Worm (Caenorhabditis elegans) whole organism, L3 larva: Measurements from ENCODE around the gene aqp-11.
A peak's percentile ranks its signal among the peaks of the same experiment; 100 is the strongest.

Experiments
- R02D3.7 ChIP-seq: fragments of 150-350 bp; optimal IDR thresholded peaks from 2 replicates; lab custom pipeline; 2014; ENCODE audit warnings: missing biosample characterization, missing genetic modification characterization
- ZK546.5 ChIP-seq: sonication (generic microtip); optimal IDR thresholded peaks from 2 replicates; lab custom pipeline; 2017; ENCODE audit warnings: missing biosample characterization, missing genetic modification characterization
- aly-2 ChIP-seq: fragments of 150-350 bp; optimal IDR thresholded peaks from 2 replicates; lab custom pipeline; 2014; ENCODE audit warnings: missing biosample characterization, missing genetic modification characterization
- ama-1 ChIP-seq: fragments of 150-350 bp; optimal IDR thresholded peaks from 2 replicates; lab custom pipeline; 2018
- ceh-28 ChIP-seq: fragments of 150-350 bp; optimal IDR thresholded peaks from 2 replicates; lab custom pipeline; 2014; ENCODE audit warnings: missing biosample characterization, missing genetic modification reagents, missing genetic modification characterization
- ceh-82 ChIP-seq: fragments of 150-350 bp; optimal IDR thresholded peaks from 2 replicates; lab custom pipeline; 2014; ENCODE audit warnings: missing biosample characterization, missing genetic modification characterization
- ceh-9 ChIP-seq: sonication (generic microtip); optimal IDR thresholded peaks from 2 replicates; lab custom pipeline; 2018; ENCODE audit warnings: missing biosample characterization, missing genetic modification characterization
- daf-12 ChIP-seq: fragments of 150-350 bp; optimal IDR thresholded peaks from 2 replicates; lab custom pipeline; 2014; ENCODE audit warnings: missing biosample characterization, missing genetic modification reagents, missing genetic modification characterization
- egl-27 ChIP-seq: sonication (generic microtip); optimal IDR thresholded peaks from 4 replicates; lab custom pipeline; 2017; ENCODE audit warnings: missing biosample characterization, missing genetic modification reagents, missing genetic modification characterization
- egl-5 ChIP-seq: fragments of 150-350 bp; optimal IDR thresholded peaks from 2 replicates; lab custom pipeline; 2017; ENCODE audit warnings: missing biosample characterization, missing genetic modification reagents, missing genetic modification characterization, inconsistent platforms
- elt-1 ChIP-seq: fragments of 150-350 bp; optimal IDR thresholded peaks from 2 replicates; lab custom pipeline; 2014; ENCODE audit warnings: missing biosample characterization, missing genetic modification characterization
- elt-3 ChIP-seq, 3 experiments: fragments of 150-350 bp in 1 of 3; sonication (generic microtip) in 2 of 3; optimal IDR thresholded peaks; 2 replicates in 2 of 3; 4 replicates in 1 of 3; lab custom pipeline; 2014 to 2017; ENCODE audit warnings: missing biosample characterization in 3 of 3, missing genetic modification characterization in 3 of 3
- eor-1 ChIP-seq, 2 experiments: fragments of 150-350 bp; optimal IDR thresholded peaks; 2 replicates each; lab custom pipeline; 2014 to 2018; ENCODE audit warnings: missing biosample characterization in 2 of 2, missing genetic modification characterization in 2 of 2
- fkh-10 ChIP-seq: sonication (generic microtip); optimal IDR thresholded peaks from 2 replicates; lab custom pipeline; 2017; ENCODE audit warnings: missing biosample characterization, missing genetic modification reagents, missing genetic modification characterization
- fos-1 ChIP-seq: fragments of 150-350 bp; optimal IDR thresholded peaks from 2 replicates; lab custom pipeline; 2014; ENCODE audit warnings: missing biosample characterization, missing genetic modification characterization
- hmg-11 ChIP-seq: sonication (generic microtip); optimal IDR thresholded peaks from 2 replicates; lab custom pipeline; 2016; ENCODE audit warnings: missing genetic modification characterization, missing compliant biosample characterization
- jun-1 ChIP-seq: fragments of 150-350 bp; optimal IDR thresholded peaks from 2 replicates; lab custom pipeline; 2014; ENCODE audit warnings: missing biosample characterization, missing genetic modification reagents, missing genetic modification characterization
- lin-15B ChIP-seq: fragments of 150-350 bp; optimal IDR thresholded peaks from 2 replicates; lab custom pipeline; 2014; ENCODE audit warnings: missing biosample characterization, missing genetic modification characterization
- lin-39 ChIP-seq: fragments of 150-350 bp; optimal IDR thresholded peaks from 2 replicates; lab custom pipeline; 2018; ENCODE audit warnings: missing biosample characterization, missing genetic modification reagents, missing genetic modification characterization
- lsy-12 ChIP-seq: sonication (generic microtip); optimal IDR thresholded peaks from 2 replicates; lab custom pipeline; 2016; ENCODE audit warnings: mild to moderate bottlenecking, missing genetic modification characterization, missing compliant biosample characterization
- mdl-1 ChIP-seq: fragments of 150-350 bp; optimal IDR thresholded peaks from 2 replicates; lab custom pipeline; 2014; ENCODE audit warnings: missing biosample characterization, missing genetic modification characterization
- mml-1 ChIP-seq: fragments of 150-350 bp; sonication (generic microtip); optimal IDR thresholded peaks from 3 replicates; lab custom pipeline; 2014; ENCODE audit warnings: missing biosample characterization, missing genetic modification characterization
- nfya-1 ChIP-seq: sonication (generic microtip); optimal IDR thresholded peaks from 2 replicates; lab custom pipeline; 2017; ENCODE audit warnings: missing genetic modification characterization, mild to moderate bottlenecking, missing compliant biosample characterization, antibody characterized with exemption, moderate library complexity; ENCODE audit not compliant: insufficient read depth
- nhr-23 ChIP-seq: fragments of 150-350 bp; optimal IDR thresholded peaks from 2 replicates; lab custom pipeline; 2014; ENCODE audit warnings: missing biosample characterization, missing genetic modification reagents, missing genetic modification characterization
- nhr-237 ChIP-seq: fragments of 150-350 bp; optimal IDR thresholded peaks from 2 replicates; lab custom pipeline; 2014; ENCODE audit warnings: missing biosample characterization, missing genetic modification characterization
- nhr-76 ChIP-seq: fragments of 150-350 bp; sonication (generic microtip); optimal IDR thresholded peaks from 5 replicates; lab custom pipeline; 2014; ENCODE audit warnings: missing biosample characterization, missing genetic modification characterization
- nhr-77 ChIP-seq: fragments of 150-350 bp; optimal IDR thresholded peaks from 2 replicates; lab custom pipeline; 2014; ENCODE audit warnings: missing biosample characterization, missing genetic modification characterization
- pha-4 ChIP-seq: fragments of 150-350 bp; optimal IDR thresholded peaks from 2 replicates; lab custom pipeline; 2014; ENCODE audit warnings: missing biosample characterization, missing genetic modification reagents, missing genetic modification characterization
- pqm-1 ChIP-seq: fragments of 150-350 bp; optimal IDR thresholded peaks from 2 replicates; lab custom pipeline; 2017; ENCODE audit warnings: missing biosample characterization, missing genetic modification characterization, inconsistent platforms
- sea-2 ChIP-seq: fragments of 150-350 bp; sonication (generic microtip); optimal IDR thresholded peaks from 4 replicates; lab custom pipeline; 2014; ENCODE audit warnings: missing biosample characterization, missing genetic modification reagents, missing genetic modification characterization
- skn-1 ChIP-seq: fragments of 150-350 bp; optimal IDR thresholded peaks from 2 replicates; lab custom pipeline; 2014; ENCODE audit warnings: missing biosample characterization, missing genetic modification characterization
- snpc-4 ChIP-seq: fragments of 150-350 bp; optimal IDR thresholded peaks from 2 replicates; lab custom pipeline; 2014; ENCODE audit warnings: missing biosample characterization, missing genetic modification characterization
- unc-39 ChIP-seq: sonication (generic microtip); optimal IDR thresholded peaks from 4 replicates; lab custom pipeline; 2017; ENCODE audit warnings: missing biosample characterization, missing genetic modification characterization
- unc-62 ChIP-seq: fragments of 150-350 bp; sonication (generic microtip); optimal IDR thresholded peaks from 4 replicates; lab custom pipeline; 2014; ENCODE audit warnings: missing biosample characterization, missing genetic modification reagents, missing genetic modification characterization
- ztf-11 ChIP-seq: fragments of 150-350 bp; optimal IDR thresholded peaks from 2 replicates; lab custom pipeline; 2014; ENCODE audit warnings: missing biosample characterization, missing genetic modification characterization

aqp-11 gene

DNA sequence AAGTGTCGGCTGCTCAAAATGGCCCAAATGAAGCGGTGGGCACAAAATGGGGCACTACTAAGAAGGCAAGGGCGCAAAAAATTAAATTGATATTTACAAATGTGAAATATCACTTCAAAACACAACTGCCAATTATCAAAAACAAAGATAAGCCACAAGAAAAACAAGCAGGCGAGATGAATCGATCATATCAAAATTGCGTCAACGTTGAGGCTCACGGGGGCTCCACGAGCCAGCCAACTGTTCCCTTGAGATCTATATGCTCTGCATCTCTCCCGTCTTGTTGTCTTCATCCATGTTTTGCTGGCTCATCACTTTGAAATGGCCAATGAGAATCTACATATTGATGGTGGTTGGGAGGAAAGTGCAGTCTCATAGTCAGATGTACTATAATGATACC, 37.8 kb upstream of the aqp-11 start:
- TF ChIP-seq pha-4 (no peak), ztf-11 (tag; lab: Kevin White, UChicago) (no peak), sea-2 (GFP tag; lab: Kevin White, UChicago) (no peak), R02D3.7 (no peak), nhr-237 (tag; lab: Kevin White, UChicago) (no peak), lin-39 (tag; lab: Kevin White, UChicago) (peak; percentile 18), elt-1 (tag; lab: Kevin White, UChicago) (peak; percentile 29), elt-3 (tag; optimal IDR thresholded peaks at IDR 0.05; lab: Kevin White, UChicago) (no peak), egl-5 (peak; percentile 11), fkh-10 (GFP tag; lab: Kevin White, UChicago) (no peak), lsy-12 (tag; lab: Kevin White, UChicago) (no peak), ceh-28 (no peak), ceh-9 (tag; lab: Kevin White, UChicago) (no peak), hmg-11 (tag; lab: Kevin White, UChicago) (no peak), aly-2 (tag; lab: Kevin White, UChicago) (no peak), lin-15B (no peak)

DNA sequence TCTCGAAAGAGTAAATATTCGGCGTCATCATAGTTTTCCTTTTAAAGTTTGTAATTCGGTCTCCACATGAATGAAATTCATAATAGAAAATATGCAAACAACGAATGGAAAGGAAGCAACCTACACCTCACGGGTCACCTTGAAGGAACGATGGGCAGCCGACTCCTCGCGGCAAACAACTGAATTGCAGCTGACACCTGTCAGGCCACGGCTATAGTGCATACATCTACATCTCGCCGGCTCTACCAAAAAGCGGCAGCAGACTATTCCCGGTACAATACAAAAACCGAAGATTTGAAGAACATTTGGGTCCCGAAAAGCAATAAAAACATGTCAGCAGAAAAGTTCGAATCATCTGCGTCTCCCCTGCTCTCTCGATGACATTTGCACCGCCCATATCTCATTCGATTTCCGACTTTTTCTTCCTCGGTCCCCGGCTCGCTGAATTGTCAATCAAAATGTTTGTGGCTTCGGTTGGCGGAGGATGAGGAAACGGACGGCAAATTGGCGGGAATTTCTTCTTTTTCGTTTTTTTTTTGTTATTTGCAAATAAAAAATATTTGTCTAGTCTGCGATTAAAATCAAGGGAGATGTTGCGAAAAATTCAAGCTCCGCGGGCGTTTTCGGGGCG, 37.2 kb upstream of the aqp-11 start:
- TF ChIP-seq nfya-1 (tag; lab: Kevin White, UChicago) (peak; percentile 32), hmg-11 (tag; lab: Kevin White, UChicago) (no peak), lin-39 (tag; lab: Kevin White, UChicago) (peak; percentile 7), mdl-1 (tag; lab: Kevin White, UChicago) (no peak), egl-5 (no peak), sea-2 (GFP tag; lab: Kevin White, UChicago) (no peak), snpc-4 (tag; lab: Kevin White, UChicago) (peak; percentile 66), nhr-77 (tag; lab: Kevin White, UChicago) (no peak), fkh-10 (GFP tag; lab: Kevin White, UChicago) (peak; percentile 61), nhr-23 (tag; lab: Kevin White, UChicago) (no peak), unc-62 (GFP tag; lab: Kevin White, UChicago) (peak; percentile 31), ama-1 (lab: Kevin White, UChicago) (no peak)

DNA sequence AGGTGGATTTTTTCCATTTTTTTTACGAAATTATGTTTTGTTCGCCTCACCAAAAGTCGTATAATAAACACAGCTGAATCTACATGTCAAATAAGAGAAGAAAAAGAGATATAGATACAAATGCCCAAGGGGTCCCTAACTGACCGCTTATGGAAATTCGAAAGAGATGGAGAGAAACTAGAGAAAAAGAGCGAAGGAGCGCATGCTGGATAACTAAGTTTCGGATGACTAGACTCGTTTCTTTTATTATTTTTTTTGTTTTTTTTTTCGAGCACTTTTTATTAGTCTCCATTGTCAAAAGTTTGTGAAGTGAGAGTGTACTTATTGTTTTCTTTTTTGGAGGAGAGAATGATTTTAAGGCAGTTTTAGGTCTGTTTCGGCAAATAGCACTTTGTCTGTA, 35.4 kb upstream of the aqp-11 start:
- TF ChIP-seq nfya-1 (tag; lab: Kevin White, UChicago) (peak; percentile 44), elt-1 (tag; lab: Kevin White, UChicago) (no peak), ceh-82 (no peak), ceh-9 (tag; lab: Kevin White, UChicago) (no peak), ZK546.5 (no peak), ztf-11 (tag; lab: Kevin White, UChicago) (no peak), fkh-10 (GFP tag; lab: Kevin White, UChicago) (peak; percentile 62)
- TF ChIP-seq, all 47 proteins: peak for 2

DNA sequence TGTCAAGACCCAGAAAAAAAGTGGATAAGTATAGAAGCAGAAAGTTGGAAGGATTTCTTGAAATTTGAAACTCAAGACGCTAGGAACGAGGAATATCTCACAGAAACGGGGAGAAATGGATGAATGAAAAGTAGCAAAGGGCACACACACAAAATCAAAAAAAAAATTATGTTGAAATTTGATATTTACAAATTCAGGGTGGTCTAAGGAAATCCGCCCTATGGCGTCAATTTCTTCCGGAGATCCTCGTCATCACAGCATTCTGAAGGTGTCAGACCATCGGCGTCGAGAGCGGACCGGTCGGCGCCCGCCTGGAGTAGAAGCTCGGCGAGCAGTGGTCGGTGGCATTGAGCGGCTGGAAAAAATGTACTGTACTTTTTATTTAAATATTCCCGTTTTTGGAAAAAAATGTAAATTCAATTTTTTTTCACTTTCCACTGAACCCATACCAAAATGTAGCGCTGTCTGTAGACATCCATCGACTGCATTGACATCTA, 33.0 kb upstream of the aqp-11 start:
- no peak for TF ChIP-seq egl-5
- TF ChIP-seq fos-1 (tag; lab: Kevin White, UChicago): no peak
- TF ChIP-seq nhr-77 (tag; lab: Kevin White, UChicago): no peak
- no peak for TF ChIP-seq pqm-1 (tag; lab: Kevin White, UChicago)
- no peak for TF ChIP-seq ama-1 (lab: Kevin White, UChicago)
- TF ChIP-seq snpc-4 (tag; lab: Kevin White, UChicago): no peak
- TF ChIP-seq ZK546.5: no peak
- no peak for TF ChIP-seq eor-1 (tag; optimal IDR thresholded peaks at IDR 0.05; lab: Kevin White, UChicago)
- TF ChIP-seq jun-1 (tag; lab: Kevin White, UChicago): no peak
- no peak for TF ChIP-seq aly-2 (tag; lab: Kevin White, UChicago)
- TF ChIP-seq lin-15B: no peak
- TF ChIP-seq ceh-9 (tag; lab: Kevin White, UChicago): no peak
- TF ChIP-seq unc-62 (GFP tag; lab: Kevin White, UChicago): no peak
- TF ChIP-seq fkh-10 (GFP tag; lab: Kevin White, UChicago): no peak
- TF ChIP-seq elt-3 (tag; optimal IDR thresholded peaks at IDR 0.05; lab: Kevin White, UChicago): no peak
- no peak for TF ChIP-seq lsy-12 (tag; lab: Kevin White, UChicago)
- TF ChIP-seq unc-39 (tag; lab: Kevin White, UChicago): no peak
- no peak for TF ChIP-seq ceh-28

DNA sequence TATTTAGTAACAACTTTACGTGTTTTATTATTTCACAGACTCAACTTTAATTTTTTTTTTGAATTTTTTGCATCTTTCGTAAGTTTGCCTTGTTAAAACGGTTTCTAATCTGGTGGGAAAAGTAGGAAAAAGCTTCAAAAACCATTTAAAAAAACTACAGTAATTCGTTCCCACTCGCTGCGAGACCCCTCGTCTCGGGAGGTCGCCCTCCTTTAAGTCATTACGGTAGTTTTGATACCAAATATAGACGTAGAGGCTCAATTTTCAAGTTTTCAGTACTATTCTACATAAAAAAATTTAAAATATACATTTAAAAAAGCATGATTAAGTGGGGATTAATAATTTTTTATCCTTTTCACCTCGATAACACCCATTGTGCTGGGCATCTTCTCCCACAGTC, 32.2 kb upstream of the aqp-11 start:
- TF ChIP-seq egl-27 (tag; lab: Kevin White, UChicago): no peak
- no peak for TF ChIP-seq hmg-11 (tag; lab: Kevin White, UChicago)
- no peak for TF ChIP-seq mdl-1 (tag; lab: Kevin White, UChicago)
- no peak for TF ChIP-seq ceh-9 (tag; lab: Kevin White, UChicago)
- no peak for TF ChIP-seq ceh-82
- TF ChIP-seq ceh-28: no peak
- TF ChIP-seq nhr-76 (tag; lab: Kevin White, UChicago): no peak
- TF ChIP-seq skn-1 (tag; lab: Kevin White, UChicago): no peak
- no peak for TF ChIP-seq mml-1 (tag; lab: Kevin White, UChicago)
- TF ChIP-seq nhr-77 (tag; lab: Kevin White, UChicago): no peak
- TF ChIP-seq snpc-4 (tag; lab: Kevin White, UChicago): no peak
- no peak for TF ChIP-seq fos-1 (tag; lab: Kevin White, UChicago)
- TF ChIP-seq daf-12 (tag; lab: Kevin White, UChicago): no peak
- TF ChIP-seq unc-62 (GFP tag; lab: Kevin White, UChicago): no peak
- no peak for TF ChIP-seq pqm-1 (tag; lab: Kevin White, UChicago)
- TF ChIP-seq fkh-10 (GFP tag; lab: Kevin White, UChicago): no peak
- TF ChIP-seq lin-39 (tag; lab: Kevin White, UChicago): no peak
- TF ChIP-seq eor-1 (tag; optimal IDR thresholded peaks at IDR 0.05; lab: Kevin White, UChicago): no peak
